Worm (Caenorhabditis elegans) whole organism, L2 larva: ENCODE data around the gene nrx-1.

Experiments
- C34F6.9 ChIP-seq: fragments of 150-350 bp; optimal IDR thresholded peaks from 2 replicates; lab custom pipeline; 2014; ENCODE audit warnings: missing biosample characterization, missing genetic modification characterization
- F13H6.1 ChIP-seq: sonication (generic microtip); optimal IDR thresholded peaks from 2 replicates; lab custom pipeline; 2016; ENCODE audit warnings: missing genetic modification characterization, missing compliant biosample characterization
- R02D3.7 ChIP-seq: fragments of 150-350 bp; optimal IDR thresholded peaks from 2 replicates; lab custom pipeline; 2014; ENCODE audit warnings: missing biosample characterization, missing genetic modification characterization
- ZK546.5 ChIP-seq: sonication (generic microtip); optimal IDR thresholded peaks from 2 replicates; lab custom pipeline; 2017; ENCODE audit warnings: missing biosample characterization, missing genetic modification characterization
- aly-2 ChIP-seq: fragments of 150-350 bp; optimal IDR thresholded peaks from 2 replicates; lab custom pipeline; 2014; ENCODE audit warnings: missing biosample characterization, missing genetic modification characterization
- ama-1 ChIP-seq: fragments of 150-350 bp; optimal IDR thresholded peaks from 2 replicates; lab custom pipeline; 2018; ENCODE audit warnings: inconsistent platforms
- blmp-1 ChIP-seq: sonication (generic microtip); optimal IDR thresholded peaks from 2 replicates; lab custom pipeline; 2017; ENCODE audit warnings: missing genetic modification characterization, mild to moderate bottlenecking, missing compliant biosample characterization, antibody characterized with exemption, moderate library complexity; ENCODE audit not compliant: insufficient read depth
- ceh-82 ChIP-seq: fragments of 150-350 bp; optimal IDR thresholded peaks from 2 replicates; lab custom pipeline; 2014; ENCODE audit warnings: missing biosample characterization, missing genetic modification characterization
- crh-2 ChIP-seq: sonication (generic microtip); optimal IDR thresholded peaks from 2 replicates; lab custom pipeline; 2017; ENCODE audit warnings: missing biosample characterization, missing genetic modification characterization
- dmd-4 ChIP-seq: sonication (generic microtip); optimal IDR thresholded peaks from 2 replicates; lab custom pipeline; 2017; ENCODE audit warnings: missing biosample characterization, missing genetic modification characterization
- egl-27 ChIP-seq: sonication (generic microtip); optimal IDR thresholded peaks from 3 replicates; lab custom pipeline; 2017; ENCODE audit warnings: missing biosample characterization, missing genetic modification reagents, missing genetic modification characterization
- elt-3 ChIP-seq: sonication (generic microtip); optimal IDR thresholded peaks from 2 replicates; lab custom pipeline; 2017; ENCODE audit warnings: missing biosample characterization, missing genetic modification characterization
- fos-1 ChIP-seq: fragments of 150-350 bp; optimal IDR thresholded peaks from 2 replicates; lab custom pipeline; 2014; ENCODE audit warnings: missing biosample characterization, missing genetic modification characterization
- gmeb-1 ChIP-seq: fragments of 150-350 bp; optimal IDR thresholded peaks from 2 replicates; lab custom pipeline; 2014; ENCODE audit warnings: missing biosample characterization, missing genetic modification characterization
- lin-13 ChIP-seq: fragments of 150-350 bp; optimal IDR thresholded peaks from 2 replicates; lab custom pipeline; 2014; ENCODE audit warnings: missing biosample characterization, missing genetic modification reagents, missing genetic modification characterization
- lin-39 ChIP-seq: fragments of 150-350 bp; optimal IDR thresholded peaks from 2 replicates; lab custom pipeline; 2014; ENCODE audit warnings: missing biosample characterization, missing genetic modification reagents, missing genetic modification characterization
- lsy-2 ChIP-seq, 2 experiments: fragments of 150-350 bp in 1 of 2; sonication (generic microtip) in 1 of 2; optimal IDR thresholded peaks; 2 replicates each; lab custom pipeline; 2014 to 2017; ENCODE audit warnings: missing biosample characterization in 2 of 2, missing genetic modification characterization in 2 of 2
- mab-5 ChIP-seq: fragments of 150-350 bp; optimal IDR thresholded peaks from 2 replicates; lab custom pipeline; 2014; ENCODE audit warnings: missing biosample characterization, missing genetic modification characterization
- mdl-1 ChIP-seq, 2 experiments: fragments of 150-350 bp in 1 of 2; sonication (generic microtip) in 1 of 2; optimal IDR thresholded peaks; 2 replicates each; lab custom pipeline; 2017; ENCODE audit warnings: missing biosample characterization in 2 of 2, missing genetic modification characterization in 2 of 2
- nhr-11 ChIP-seq: fragments of 150-350 bp; optimal IDR thresholded peaks from 2 replicates; lab custom pipeline; 2014; ENCODE audit warnings: missing biosample characterization, missing genetic modification characterization
- nhr-12 ChIP-seq: fragments of 150-350 bp; optimal IDR thresholded peaks from 2 replicates; lab custom pipeline; 2014; ENCODE audit warnings: missing biosample characterization, missing genetic modification characterization
- nhr-129 ChIP-seq: fragments of 150-350 bp; optimal IDR thresholded peaks from 2 replicates; lab custom pipeline; 2014; ENCODE audit warnings: missing biosample characterization, missing genetic modification characterization
- nhr-21 ChIP-seq: fragments of 150-350 bp; optimal IDR thresholded peaks from 2 replicates; lab custom pipeline; 2014; ENCODE audit warnings: missing biosample characterization, missing genetic modification characterization
- nhr-23 ChIP-seq: fragments of 150-350 bp; optimal IDR thresholded peaks from 2 replicates; lab custom pipeline; 2014; ENCODE audit warnings: missing biosample characterization, missing genetic modification reagents, missing genetic modification characterization
- nhr-237 ChIP-seq: fragments of 150-350 bp; optimal IDR thresholded peaks from 2 replicates; lab custom pipeline; 2014; ENCODE audit warnings: missing biosample characterization, missing genetic modification characterization
- nhr-25 ChIP-seq: fragments of 150-350 bp; sonication (generic microtip); optimal IDR thresholded peaks from 3 replicates; lab custom pipeline; 2014; ENCODE audit warnings: missing biosample characterization, missing genetic modification characterization
- nhr-6 ChIP-seq: fragments of 150-350 bp; optimal IDR thresholded peaks from 2 replicates; lab custom pipeline; 2014; ENCODE audit warnings: missing biosample characterization, missing genetic modification characterization
- nhr-77 ChIP-seq: fragments of 150-350 bp; optimal IDR thresholded peaks from 2 replicates; lab custom pipeline; 2014; ENCODE audit warnings: missing biosample characterization, missing genetic modification characterization
- sem-4 ChIP-seq: fragments of 150-350 bp; optimal IDR thresholded peaks from 2 replicates; lab custom pipeline; 2014; ENCODE audit warnings: missing biosample characterization, missing genetic modification reagents, missing genetic modification characterization
- skn-1 ChIP-seq: sonication (generic microtip); optimal IDR thresholded peaks from 2 replicates; lab custom pipeline; 2017; ENCODE audit warnings: missing biosample characterization, missing genetic modification characterization
- sma-3 ChIP-seq: sonication (generic microtip); optimal IDR thresholded peaks from 2 replicates; lab custom pipeline; 2016; ENCODE audit warnings: missing genetic modification reagents, missing genetic modification characterization, missing compliant biosample characterization
- sma-9 ChIP-seq, 2 experiments: fragments of 150-350 bp in 1 of 2; sonication (generic microtip) in 1 of 2; optimal IDR thresholded peaks; 2 replicates each; lab custom pipeline; 2014 to 2016; ENCODE audit warnings: missing genetic modification characterization in 2 of 2, mild to moderate bottlenecking in 1 of 2, missing biosample characterization in 1 of 2, missing compliant biosample characterization in 1 of 2, missing genetic modification reagents in 1 of 2, moderate library complexity in 1 of 2
- snpc-4 ChIP-seq: fragments of 150-350 bp; optimal IDR thresholded peaks from 2 replicates; lab custom pipeline; 2014; ENCODE audit warnings: missing biosample characterization, missing genetic modification characterization
- unc-55 ChIP-seq: fragments of 150-350 bp; sonication (generic microtip); optimal IDR thresholded peaks from 3 replicates; lab custom pipeline; 2014; ENCODE audit warnings: missing biosample characterization, missing genetic modification reagents, missing genetic modification characterization
- unc-62 ChIP-seq: fragments of 150-350 bp; optimal IDR thresholded peaks from 2 replicates; lab custom pipeline; 2014; ENCODE audit warnings: missing biosample characterization, missing genetic modification reagents, missing genetic modification characterization
- zag-1 ChIP-seq: fragments of 150-350 bp; optimal IDR thresholded peaks from 2 replicates; lab custom pipeline; 2014; ENCODE audit warnings: missing biosample characterization, missing genetic modification characterization
- ztf-4 ChIP-seq: fragments of 150-350 bp; optimal IDR thresholded peaks from 2 replicates; lab custom pipeline; 2014; ENCODE audit warnings: missing biosample characterization, missing genetic modification characterization

The nrx-1 gene

DNA sequence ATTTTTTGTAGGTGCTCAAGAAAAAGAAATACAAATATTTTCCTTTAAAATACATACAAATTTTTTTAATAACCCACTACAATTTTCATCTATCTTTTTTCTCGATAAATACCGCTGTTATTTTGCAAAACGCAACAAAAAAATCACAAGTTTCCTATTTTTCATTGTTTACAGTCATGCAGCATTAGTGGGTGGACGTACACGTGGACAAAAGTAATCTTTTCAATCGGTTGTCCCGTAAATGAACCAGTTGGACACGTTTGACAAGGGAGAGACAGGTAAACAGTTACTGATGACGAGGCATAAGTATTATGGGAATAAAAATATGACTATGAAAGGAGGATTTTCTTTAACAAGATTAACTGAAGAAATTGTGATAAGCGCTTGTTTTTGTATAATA lies 48.4 kb downstream of the nrx-1 start:
- TF ChIP-seq lsy-2 (tag; optimal IDR thresholded peaks at IDR 0.05; lab: Kevin White, UChicago), result no peak
- TF ChIP-seq nhr-23 (tag; lab: Kevin White, UChicago), result no peak
- no peak for TF ChIP-seq aly-2 (tag; lab: Kevin White, UChicago)
- TF ChIP-seq nhr-25 (tag; lab: Kevin White, UChicago), result no peak
- TF ChIP-seq nhr-129 (tag; lab: Kevin White, UChicago), result peak; percentile 20
- TF ChIP-seq ceh-82 (tag; lab: Kevin White, UChicago), result no peak
- no peak for TF ChIP-seq R02D3.7
- no peak for TF ChIP-seq unc-55 (GFP tag; lab: Kevin White, UChicago)

DNA sequence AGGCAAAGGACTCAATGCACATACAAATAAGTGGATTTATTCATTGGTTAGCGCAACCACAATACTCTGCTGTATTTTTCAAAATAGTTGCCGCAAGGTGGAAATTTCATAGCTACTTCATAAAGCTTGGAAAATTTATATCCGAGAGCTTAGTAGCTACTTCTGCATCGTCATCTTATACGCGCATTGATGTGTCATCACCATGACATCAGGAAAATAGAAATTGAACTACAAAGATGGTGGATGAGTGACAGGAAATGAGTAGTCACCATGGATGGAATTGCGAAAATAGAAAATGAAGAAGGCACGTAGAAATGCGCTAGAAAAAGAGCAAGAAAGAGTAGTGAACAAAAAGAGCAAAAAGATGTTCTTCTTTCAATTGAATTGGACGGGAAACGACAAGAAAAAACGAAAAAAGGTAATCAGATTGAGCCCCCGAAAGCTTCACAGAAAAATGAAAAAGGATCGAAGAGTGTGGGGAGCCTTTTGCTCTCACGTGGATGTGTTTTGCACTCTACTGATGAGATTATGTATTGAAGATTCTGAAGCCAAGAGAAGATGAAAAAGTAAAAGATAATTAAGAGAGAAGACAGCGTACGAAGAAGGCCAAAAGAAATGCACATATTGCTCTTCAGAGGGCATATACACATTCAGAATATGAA lies 50.3 kb downstream of the nrx-1 start:
- TF ChIP-seq snpc-4 (no peak), nhr-77 (tag; lab: Kevin White, UChicago) (no peak), lin-39 (tag; lab: Kevin White, UChicago) (no peak), lsy-2 (tag; optimal IDR thresholded peaks at IDR 0.05; lab: Kevin White, UChicago) (peak in 1 of 2 experiments; percentile 7), lin-13 (GFP tag; lab: Kevin White, UChicago) (no peak), blmp-1 (no peak), sma-9 (GFP tag; optimal IDR thresholded peaks at IDR 0.05; lab: Kevin White, UChicago) (peak; percentile 52), sma-9 (tag; optimal IDR thresholded peaks at IDR 0.05; lab: Kevin White, UChicago) (no peak), unc-55 (GFP tag; lab: Kevin White, UChicago) (no peak), dmd-4 (tag; lab: Kevin White, UChicago) (no peak), zag-1 (tag; lab: Kevin White, UChicago) (peak; percentile 10), skn-1 (tag; lab: Kevin White, UChicago) (no peak), nhr-21 (tag; lab: Kevin White, UChicago) (no peak), nhr-129 (tag; lab: Kevin White, UChicago) (no peak), sem-4 (peak; percentile 44), ZK546.5 (tag; lab: Kevin White, UChicago) (no peak), nhr-237 (tag; lab: Kevin White, UChicago) (no peak), mdl-1 (tag; optimal IDR thresholded peaks at IDR 0.05; lab: Kevin White, UChicago) (peak in 1 of 2 experiments; percentile 51), nhr-11 (tag; lab: Kevin White, UChicago) (no peak), F13H6.1 (tag; lab: Kevin White, UChicago) (peak; percentile 15), nhr-6 (no peak), unc-62 (GFP tag; lab: Kevin White, UChicago) (no peak), nhr-12 (no peak), egl-27 (tag; lab: Kevin White, UChicago) (no peak), nhr-25 (tag; lab: Kevin White, UChicago) (no peak)

DNA sequence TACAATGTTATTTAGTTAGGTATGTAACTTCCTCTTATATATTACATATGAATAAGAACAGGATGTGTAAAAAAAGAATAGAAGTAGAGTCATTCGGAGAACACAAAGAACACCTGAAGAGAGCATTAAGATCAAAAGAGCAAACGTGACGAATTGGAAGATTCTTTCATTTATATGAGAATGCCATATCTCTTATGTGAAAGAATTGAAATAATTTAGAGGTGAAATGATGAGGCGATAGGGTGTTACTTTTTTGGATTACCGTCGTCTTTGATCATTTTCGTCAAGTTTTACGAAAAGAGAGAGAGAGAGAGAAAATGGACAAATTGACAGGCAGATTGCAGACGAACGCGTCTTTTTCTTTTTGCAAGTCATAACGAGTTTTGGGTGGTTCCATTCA lies 51.7 kb downstream of the nrx-1 start:
- TF ChIP-seq ama-1 (lab: Kevin White, UChicago) (no peak), sma-9 (GFP tag; optimal IDR thresholded peaks at IDR 0.05; lab: Kevin White, UChicago) (peak; percentile 60), sma-9 (tag; optimal IDR thresholded peaks at IDR 0.05; lab: Kevin White, UChicago) (no peak), nhr-129 (tag; lab: Kevin White, UChicago) (no peak), nhr-237 (tag; lab: Kevin White, UChicago) (no peak), elt-3 (tag; lab: Kevin White, UChicago) (no peak), ztf-4 (no peak), lin-13 (GFP tag; lab: Kevin White, UChicago) (peak; percentile 7), C34F6.9 (peak; percentile 32), ceh-82 (tag; lab: Kevin White, UChicago) (no peak), unc-62 (GFP tag; lab: Kevin White, UChicago) (no peak), lsy-2 (tag; optimal IDR thresholded peaks at IDR 0.05; lab: Kevin White, UChicago) (peak in 1 of 2 experiments; percentile 11), crh-2 (tag; lab: Kevin White, UChicago) (peak; percentile 17), nhr-25 (tag; lab: Kevin White, UChicago) (no peak), blmp-1 (no peak), R02D3.7 (no peak)
- TF ChIP-seq, all 48 proteins: peak for 5

DNA sequence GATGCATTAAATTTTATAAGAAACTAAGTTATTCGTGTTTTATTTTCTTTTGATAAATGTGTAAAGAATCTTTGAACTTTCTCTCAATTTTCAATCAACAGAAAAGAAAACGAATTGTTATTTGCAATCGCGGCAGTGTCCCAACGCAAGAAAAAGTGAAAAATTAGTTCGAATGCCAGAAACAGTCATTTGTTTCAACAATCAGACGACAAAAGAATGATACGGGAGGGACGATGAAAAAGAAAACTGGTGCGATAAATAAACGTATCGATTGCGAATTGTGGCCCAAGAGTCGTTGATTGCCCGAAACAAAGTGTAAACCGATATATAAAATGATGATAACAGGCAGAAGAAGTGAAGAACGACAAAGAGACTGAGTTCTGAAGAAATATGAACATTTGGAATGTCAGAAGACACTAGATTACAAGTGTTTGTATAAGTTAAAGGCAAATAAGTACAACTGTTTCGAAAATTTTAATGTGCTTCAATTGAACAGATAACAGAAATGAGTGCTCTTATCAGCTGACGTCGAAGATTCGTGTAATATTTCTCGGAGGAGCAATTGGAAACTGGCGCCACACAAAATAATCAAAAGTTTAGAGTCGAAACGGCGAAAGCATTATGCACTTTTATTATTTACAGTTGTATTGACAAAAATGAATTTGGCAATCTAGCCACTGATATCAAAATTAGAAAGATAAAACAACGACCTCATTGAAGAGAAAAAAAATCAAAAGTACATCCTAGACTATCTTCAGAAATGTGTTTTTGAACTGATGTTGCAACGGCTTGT lies 53.2 kb downstream of the nrx-1 start:
- peak; percentile 86 for TF ChIP-seq fos-1 (tag; lab: Kevin White, UChicago)
- peak; percentile 6 for TF ChIP-seq F13H6.1 (tag; lab: Kevin White, UChicago)
- TF ChIP-seq nhr-12, result no peak
- peak; percentile 71 for TF ChIP-seq sma-9 (GFP tag; optimal IDR thresholded peaks at IDR 0.05; lab: Kevin White, UChicago)
- TF ChIP-seq sma-9 (tag; optimal IDR thresholded peaks at IDR 0.05; lab: Kevin White, UChicago), result no peak
- TF ChIP-seq C34F6.9, result peak; percentile 1
- TF ChIP-seq gmeb-1 (tag; lab: Kevin White, UChicago), result peak; percentile 19
- TF ChIP-seq blmp-1, result peak; percentile 42
- TF ChIP-seq ztf-4, result no peak
- TF ChIP-seq mab-5 (tag; lab: Kevin White, UChicago), result no peak
- peak; percentile 13 for TF ChIP-seq nhr-129 (tag; lab: Kevin White, UChicago)
- no peak for TF ChIP-seq snpc-4
- no peak for TF ChIP-seq elt-3 (tag; lab: Kevin White, UChicago)
- TF ChIP-seq lsy-2 (tag; optimal IDR thresholded peaks at IDR 0.05; lab: Kevin White, UChicago), result peak in 1 of 2 experiments; percentile 7
- TF ChIP-seq nhr-77 (tag; lab: Kevin White, UChicago), result no peak
- TF ChIP-seq nhr-237 (tag; lab: Kevin White, UChicago), result no peak
- TF ChIP-seq sma-3, result peak; percentile 12
- TF ChIP-seq nhr-21 (tag; lab: Kevin White, UChicago), result peak; percentile 9
- TF ChIP-seq sem-4, result no peak
- TF ChIP-seq, all 48 proteins: peak for 10
